Fruit fly (Drosophila melanogaster) whole organism, wandering third instar larva: ENCODE results near the gene Nrg.

Experiments used
- Abd-B ChIP-seq: fragments of >200 bp; optimal IDR thresholded peaks from 2 replicates; lab custom pipeline; 2017; ENCODE audit warnings: missing biosample characterization, missing genetic modification characterization
- CG32264 ChIP-seq: fragments of 200-800 bp; sonication (Bioruptor generic); optimal IDR thresholded peaks from 2 replicates; lab custom pipeline; 2016; ENCODE audit warnings: missing biosample characterization, missing genetic modification characterization
- CG9705 ChIP-seq: fragments of 200-800 bp; sonication (Bioruptor generic); optimal IDR thresholded peaks from 2 replicates; lab custom pipeline; 2018; ENCODE audit warnings: missing biosample characterization, mild to moderate bottlenecking, missing genetic modification characterization
- CrebA ChIP-seq: fragments of 200-800 bp; sonication (Bioruptor generic); optimal IDR thresholded peaks from 2 replicates; lab custom pipeline; 2016; ENCODE audit warnings: missing biosample characterization, mild to moderate bottlenecking, missing genetic modification characterization, borderline replicate concordance
- Dfd ChIP-seq: fragments of >200 bp; optimal IDR thresholded peaks from 2 replicates; lab custom pipeline; 2017; ENCODE audit warnings: missing biosample characterization, missing genetic modification characterization
- Dif ChIP-seq: fragments of 200-275, 200-300 bp; sonication (Bioruptor generic); optimal IDR thresholded peaks from 2 replicates; lab custom pipeline; 2018; ENCODE audit warnings: missing biosample characterization, missing genetic modification characterization; ENCODE audit not compliant: partially characterized antibody
- GATAd ChIP-seq: sonication (Bioruptor generic); optimal IDR thresholded peaks from 2 replicates; lab custom pipeline; 2016; ENCODE audit warnings: missing biosample characterization, missing genetic modification characterization
- HLH106 ChIP-seq: fragments of 200-800 bp; optimal IDR thresholded peaks from 3 replicates; lab custom pipeline; 2019; ENCODE audit warnings: missing biosample characterization, mild to moderate bottlenecking, missing genetic modification characterization, moderate library complexity
- Hnf4 ChIP-seq: fragments of 200-800 bp; sonication (Bioruptor generic); optimal IDR thresholded peaks from 2 replicates; lab custom pipeline; 2016; ENCODE audit warnings: missing biosample characterization, mild to moderate bottlenecking, missing genetic modification characterization
- Hr78 ChIP-seq: fragments of >200 bp; optimal IDR thresholded peaks from 2 replicates; lab custom pipeline; 2017; ENCODE audit warnings: missing biosample characterization, missing genetic modification characterization
- Hr83 ChIP-seq: fragments of 200-300 bp; sonication (Bioruptor generic); optimal IDR thresholded peaks from 2 replicates; lab custom pipeline; 2016; ENCODE audit warnings: missing biosample characterization, mild to moderate bottlenecking, missing genetic modification characterization, moderate library complexity; ENCODE audit not compliant: poor library complexity, severe bottlenecking
- Jra ChIP-seq: sonication (Bioruptor generic); optimal IDR thresholded peaks from 2 replicates; lab custom pipeline; 2016; ENCODE audit warnings: missing biosample characterization, missing genetic modification characterization
- Mio ChIP-seq: sonication (Bioruptor generic); optimal IDR thresholded peaks from 2 replicates; lab custom pipeline; 2016; ENCODE audit warnings: missing biosample characterization, missing genetic modification characterization
- Myc ChIP-seq: fragments of >200 bp; optimal IDR thresholded peaks from 2 replicates; lab custom pipeline; 2017
- N ChIP-seq: fragments of >200 bp; optimal IDR thresholded peaks from 2 replicates; lab custom pipeline; 2018; ENCODE audit warnings: missing biosample characterization, missing external identifiers, missing genetic modification characterization
- OdsH ChIP-seq: fragments of 200-800 bp; sonication (Bioruptor generic); optimal IDR thresholded peaks from 2 replicates; lab custom pipeline; 2016; ENCODE audit warnings: missing biosample characterization, mild to moderate bottlenecking, missing genetic modification characterization
- Rel ChIP-seq, 2 experiments: fragments of 200-800 bp; sonication (Bioruptor generic) in 1 of 2; optimal IDR thresholded peaks; 2 replicates in 1 of 2; 3 replicates in 1 of 2; lab custom pipeline; 2016 to 2019; ENCODE audit warnings: mild to moderate bottlenecking in 2 of 2, missing biosample characterization in 2 of 2, missing genetic modification characterization in 2 of 2, moderate library complexity in 1 of 2
- Sp1 ChIP-seq: fragments of 200-800 bp; sonication (Bioruptor generic); optimal IDR thresholded peaks from 3 replicates; lab custom pipeline; 2019; ENCODE audit warnings: missing biosample characterization, mild to moderate bottlenecking, missing genetic modification characterization, moderate library complexity
- Vsx2 ChIP-seq: fragments of 200-300, 225-300 bp; sonication (Bioruptor generic); optimal IDR thresholded peaks from 2 replicates; lab custom pipeline; 2018; ENCODE audit warnings: missing biosample characterization, missing genetic modification characterization; ENCODE audit not compliant: partially characterized antibody
- br ChIP-seq: fragments of 200-800 bp; sonication (Bioruptor generic); optimal IDR thresholded peaks from 2 replicates; lab custom pipeline; 2016; ENCODE audit warnings: missing biosample characterization, missing genetic modification characterization
- brk ChIP-seq: fragments of 200-800 bp; sonication (Bioruptor generic); optimal IDR thresholded peaks from 2 replicates; lab custom pipeline; 2016; ENCODE audit warnings: missing biosample characterization, mild to moderate bottlenecking, missing genetic modification characterization
- dl ChIP-seq, 2 experiments: fragments of 175-275, 200-275 bp in 1 of 2; fragments of 200-275 bp in 1 of 2; sonication (Bioruptor generic); optimal IDR thresholded peaks; lab custom pipeline; 2018; ENCODE audit warnings: mild to moderate bottlenecking in 2 of 2, missing biosample characterization in 2 of 2, missing genetic modification characterization in 2 of 2, moderate library complexity in 2 of 2; ENCODE audit not compliant: partially characterized antibody in 2 of 2, insufficient read depth in 1 of 2
- dmrt93B ChIP-seq: fragments of 200-800 bp; sonication (Bioruptor generic); optimal IDR thresholded peaks from 2 replicates; lab custom pipeline; 2018; ENCODE audit warnings: missing biosample characterization, mild to moderate bottlenecking, missing genetic modification characterization
- dsf ChIP-seq: sonication (Bioruptor generic); optimal IDR thresholded peaks from 2 replicates; lab custom pipeline; 2016; ENCODE audit warnings: missing biosample characterization, missing genetic modification characterization, borderline replicate concordance
- ey ChIP-seq: fragments of 200-800 bp; sonication (Bioruptor generic); optimal IDR thresholded peaks from 2 replicates; lab custom pipeline; 2016; ENCODE audit warnings: missing biosample characterization, missing genetic modification characterization
- foxo ChIP-seq, 2 experiments: fragments of 200-800 bp; sonication (Bioruptor generic); optimal IDR thresholded peaks; 2 replicates in 1 of 2; 3 replicates in 1 of 2; lab custom pipeline; 2016 to 2017; ENCODE audit warnings: missing biosample characterization in 2 of 2, missing genetic modification characterization in 2 of 2
- fru ChIP-seq: fragments of 200-800 bp; sonication (Bioruptor generic); optimal IDR thresholded peaks from 3 replicates; lab custom pipeline; 2016; ENCODE audit warnings: missing biosample characterization, mild to moderate bottlenecking, missing genetic modification characterization
- h ChIP-seq: fragments of 200-800 bp; sonication (Bioruptor generic); optimal IDR thresholded peaks from 3 replicates; lab custom pipeline; 2016; ENCODE audit warnings: missing biosample characterization, mild to moderate bottlenecking, missing genetic modification characterization
- jim ChIP-seq: fragments of 175-275, 200-325 bp; sonication (Bioruptor generic); optimal IDR thresholded peaks from 2 replicates; lab custom pipeline; 2016; ENCODE audit warnings: missing biosample characterization, mild to moderate bottlenecking, missing genetic modification characterization
- lola ChIP-seq: fragments of >200 bp; optimal IDR thresholded peaks from 2 replicates; lab custom pipeline; 2017; ENCODE audit warnings: missing biosample characterization, missing genetic modification characterization
- pan ChIP-seq: fragments of >200 bp; optimal IDR thresholded peaks from 2 replicates; lab custom pipeline; 2017
- psq ChIP-seq: fragments of 200-800 bp; sonication (Bioruptor generic); optimal IDR thresholded peaks from 3 replicates; lab custom pipeline; 2017; ENCODE audit warnings: missing biosample characterization, mild to moderate bottlenecking, missing genetic modification characterization, moderate library complexity
- rgr ChIP-seq: fragments of 200-800 bp; sonication (Bioruptor generic); optimal IDR thresholded peaks from 3 replicates; lab custom pipeline; 2016; ENCODE audit warnings: missing biosample characterization, mild to moderate bottlenecking, missing genetic modification characterization
- sage ChIP-seq: fragments of 200-800 bp; sonication (Bioruptor generic); optimal IDR thresholded peaks from 2 replicates; lab custom pipeline; 2016; ENCODE audit warnings: missing biosample characterization, mild to moderate bottlenecking, missing genetic modification characterization
- sv ChIP-seq: fragments of 200-800 bp; sonication (Bioruptor generic); optimal IDR thresholded peaks from 3 replicates; lab custom pipeline; 2016; ENCODE audit warnings: missing biosample characterization, missing genetic modification characterization
- tai ChIP-seq: sonication (Bioruptor generic); optimal IDR thresholded peaks from 2 replicates; lab custom pipeline; 2016; ENCODE audit warnings: missing biosample characterization, missing genetic modification characterization
- usp ChIP-seq: fragments of >200 bp; optimal IDR thresholded peaks from 2 replicates; lab custom pipeline; 2017; ENCODE audit warnings: missing biosample characterization, missing genetic modification characterization
- woc ChIP-seq: sonication (Bioruptor generic); optimal IDR thresholded peaks from 2 replicates; lab custom pipeline; 2016; ENCODE audit warnings: missing biosample characterization, mild to moderate bottlenecking, missing genetic modification characterization

The Nrg gene

DNA sequence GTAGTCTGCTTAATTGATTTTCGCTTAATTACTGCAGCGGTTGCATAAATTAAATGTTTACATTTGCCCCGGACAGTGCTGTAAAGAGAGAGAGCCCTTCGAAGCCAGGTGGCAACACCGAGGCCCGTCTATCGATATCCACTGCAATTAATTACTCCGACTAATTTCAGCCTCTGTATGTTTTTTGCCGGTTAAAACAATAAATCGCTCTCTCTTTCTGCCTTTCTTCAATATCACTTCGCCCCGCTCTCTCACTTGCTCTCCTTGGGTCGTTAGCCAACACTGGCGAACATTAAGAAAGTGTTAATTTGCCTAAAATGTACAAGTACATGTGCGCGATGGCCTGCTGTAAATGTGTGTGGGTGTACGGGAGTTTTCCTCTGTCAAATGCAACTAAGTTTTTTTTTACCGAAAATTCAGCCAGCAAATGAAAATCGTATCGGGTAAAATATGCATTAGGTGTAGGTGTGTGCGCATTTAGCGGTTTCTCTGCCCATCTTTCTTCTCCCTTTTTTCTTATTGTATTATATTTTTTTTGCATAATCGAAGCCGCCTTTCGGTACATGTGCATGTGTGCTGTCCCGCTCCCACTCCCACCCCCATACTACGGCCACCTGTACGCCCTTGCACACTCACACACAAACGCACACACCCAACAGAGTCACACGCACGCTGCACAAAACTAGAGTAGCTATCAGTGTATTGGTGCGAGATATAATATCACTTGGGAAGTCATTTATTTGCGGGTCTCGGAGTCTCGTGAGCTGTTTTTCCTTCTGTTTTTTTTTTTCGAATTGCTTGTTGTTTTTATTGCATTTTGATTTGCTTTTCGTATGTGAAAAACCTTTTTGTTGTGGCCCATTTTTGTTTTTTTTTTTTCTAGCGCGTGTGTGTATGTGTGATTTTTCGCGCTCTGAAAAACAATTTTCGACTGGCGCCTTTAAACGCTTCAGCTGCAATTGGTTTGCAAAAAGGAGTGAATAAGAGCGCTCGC, 44.5 kb downstream of the Nrg start:
- TF ChIP-seq lola (GFP tag; lab: Kevin White, UChicago) = no peak
- peak; percentile 37 for TF ChIP-seq HLH106 (tag; lab: Kevin White, UChicago)
- peak; percentile 76 for TF ChIP-seq fru (GFP tag; lab: Kevin White, UChicago)
- no peak for TF ChIP-seq dmrt93B
- TF ChIP-seq GATAd (GFP tag; lab: Kevin White, UChicago) = no peak
- TF ChIP-seq Sp1 (GFP tag; lab: Kevin White, UChicago) = peak; percentile 51
- TF ChIP-seq br = peak; percentile 66
- TF ChIP-seq Hr83 (GFP tag; lab: Kevin White, UChicago) = peak; percentile 71
- TF ChIP-seq brk = peak; percentile 32
- TF ChIP-seq foxo (GFP tag; optimal IDR thresholded peaks at IDR 0.05; lab: Kevin White, UChicago) = peak in 1 of 2 experiments; percentile 61
- TF ChIP-seq sage (GFP tag; lab: Kevin White, UChicago) = no peak
- peak; percentile 10 for TF ChIP-seq Dif (GFP tag; lab: Kevin White, UChicago)
- TF ChIP-seq dl (GFP tag; optimal IDR thresholded peaks at IDR 0.05; lab: Kevin White, UChicago; ENCODE audit: insufficient read depth in 1 of 2, partially characterized antibody in 2 of 2) = no peak
- peak; percentile 48 for TF ChIP-seq ey (GFP tag; lab: Kevin White, UChicago)
- TF ChIP-seq woc (GFP tag; lab: Kevin White, UChicago) = peak; percentile 29
- TF ChIP-seq N = peak; percentile 22
- TF ChIP-seq Mio (GFP tag; lab: Kevin White, UChicago) = no peak
- no peak for TF ChIP-seq Vsx2 (GFP tag; lab: Kevin White, UChicago)
- TF ChIP-seq pan (lab: Kevin White, UChicago) = no peak
- peak; percentile 74 for TF ChIP-seq h (GFP tag; lab: Kevin White, UChicago)
- no peak for TF ChIP-seq OdsH (GFP tag; lab: Kevin White, UChicago)
- TF ChIP-seq rgr = peak; percentile 68
- no peak for TF ChIP-seq jim (GFP tag; lab: Kevin White, UChicago)
- TF ChIP-seq Myc = no peak
- no peak for TF ChIP-seq tai (GFP tag; lab: Kevin White, UChicago)
- no peak for TF ChIP-seq dsf (GFP tag; lab: Kevin White, UChicago)
- TF ChIP-seq Abd-B (GFP tag; lab: Kevin White, UChicago) = no peak
- no peak for TF ChIP-seq CrebA (GFP tag; lab: Kevin White, UChicago)
- TF ChIP-seq psq (GFP tag; lab: Kevin White, UChicago) = peak; percentile 72
- TF ChIP-seq CG32264 (GFP tag; lab: Kevin White, UChicago) = no peak
- TF ChIP-seq usp = no peak
- no peak for TF ChIP-seq sv
- no peak for TF ChIP-seq CG9705
- peak; percentile 23 for TF ChIP-seq Rel (GFP tag; optimal IDR thresholded peaks at IDR 0.05; lab: Kevin White, UChicago)
- peak; percentile 44 for TF ChIP-seq Rel (tag; optimal IDR thresholded peaks at IDR 0.05; lab: Kevin White, UChicago)
- TF ChIP-seq Dfd (GFP tag; lab: Kevin White, UChicago) = no peak
- TF ChIP-seq Hr78 (GFP tag; lab: Kevin White, UChicago) = no peak
- no peak for TF ChIP-seq Jra (GFP tag; lab: Kevin White, UChicago)
- TF ChIP-seq Hnf4 = peak; percentile 70

DNA sequence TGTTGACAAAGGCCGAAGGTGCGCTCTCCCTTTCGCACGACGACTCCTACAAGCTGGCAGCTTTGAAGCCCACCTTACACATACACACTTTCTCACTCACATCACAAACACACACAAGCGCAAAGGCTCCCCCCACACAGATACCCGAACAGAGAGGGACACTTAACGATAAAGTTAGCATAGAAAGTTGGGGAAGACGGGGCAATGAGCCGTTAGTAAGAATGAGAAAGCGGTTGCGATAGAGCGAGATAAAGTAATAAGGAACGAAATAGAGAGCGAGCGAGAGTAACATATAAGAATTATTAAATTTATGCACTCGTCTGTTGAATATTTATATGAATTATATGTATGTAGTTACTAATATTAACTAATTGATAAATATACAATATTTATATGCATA, 51.9 kb downstream of the Nrg start:
- TF ChIP-seq pan (lab: Kevin White, UChicago) = no peak
- TF ChIP-seq dmrt93B = no peak
- peak; percentile 7 for TF ChIP-seq brk
- no peak for TF ChIP-seq Rel (GFP tag; optimal IDR thresholded peaks at IDR 0.05; lab: Kevin White, UChicago)
- peak; percentile 28 for TF ChIP-seq Rel (tag; optimal IDR thresholded peaks at IDR 0.05; lab: Kevin White, UChicago)
- TF ChIP-seq Hr83 (GFP tag; lab: Kevin White, UChicago) = no peak
- no peak for TF ChIP-seq ey (GFP tag; lab: Kevin White, UChicago)
- TF ChIP-seq N = no peak
